Worm (Caenorhabditis elegans) whole organism, mixed stage, embryonic: Measurements from ENCODE around the gene srh-177.

Experiments used
- elt-1 ChIP-seq: sonication (generic microtip); optimal IDR thresholded peaks from 2 replicates; lab custom pipeline; 2017; ENCODE audit warnings: missing genetic modification characterization, mild to moderate bottlenecking, missing compliant biosample characterization, antibody characterized with exemption, moderate library complexity, borderline replicate concordance; ENCODE audit not compliant: insufficient read depth
- elt-3 ChIP-seq: fragments of 150-350 bp; optimal IDR thresholded peaks from 2 replicates; lab custom pipeline; 2014; ENCODE audit warnings: missing biosample characterization, missing genetic modification characterization
- lin-32 ChIP-seq: fragments of 200-800 bp; sonication (Bioruptor generic); optimal IDR thresholded peaks from 2 replicates; lab custom pipeline; 2018; ENCODE audit warnings: mild to moderate bottlenecking, missing genetic modification characterization, missing compliant biosample characterization
- lsy-2 ChIP-seq: fragments of 150-350 bp; optimal IDR thresholded peaks from 2 replicates; lab custom pipeline; 2014; ENCODE audit warnings: missing biosample characterization, missing genetic modification characterization
- nhr-12 ChIP-seq: fragments of 150-350 bp; optimal IDR thresholded peaks from 2 replicates; lab custom pipeline; 2014; ENCODE audit warnings: missing biosample characterization, missing genetic modification characterization
- nhr-28 ChIP-seq: fragments of 150-350 bp; optimal IDR thresholded peaks from 2 replicates; lab custom pipeline; 2014; ENCODE audit warnings: missing biosample characterization, missing genetic modification characterization
- unc-39 ChIP-seq: fragments of 150-350 bp; optimal IDR thresholded peaks from 2 replicates; lab custom pipeline; 2014; ENCODE audit warnings: missing biosample characterization, missing genetic modification characterization
- unc-62 ChIP-seq: fragments of 150-350 bp; optimal IDR thresholded peaks from 2 replicates; lab custom pipeline; 2014; ENCODE audit warnings: missing biosample characterization, missing genetic modification reagents, missing genetic modification characterization

- TF ChIP-seq unc-62 (GFP tag; lab: Kevin White, UChicago) (no peak), nhr-12 (no peak), nhr-28 (tag; lab: Kevin White, UChicago) (no peak), elt-3 (tag; lab: Kevin White, UChicago) (no peak), lin-32 (GFP tag; lab: Kevin White, UChicago) (no peak), elt-1 (tag; lab: Kevin White, UChicago) (no peak), lsy-2 (tag; lab: Kevin White, UChicago) (no peak), unc-39 (tag; lab: Kevin White, UChicago) (no peak)
These were observed 11.3 kb upstream of the srh-177 start, which contains the start of gene K02E2.6 for ce11 chrV:20380320-20380719.
